Worm (Caenorhabditis elegans) whole organism, midembryonic: Measurements from ENCODE around the gene F19C7.8.

Source experiments
- cog-1 ChIP-seq: sonication (generic microtip); optimal IDR thresholded peaks from 2 replicates; lab custom pipeline; 2016; ENCODE audit warnings: missing genetic modification characterization, missing compliant biosample characterization
- flt-1 ChIP-seq: fragments of 200-800 bp; sonication (Bioruptor generic); IDR thresholded peaks from 2 replicates; pipeline ENCODE4 v1.3.6; 2022; ENCODE audit warnings: missing genetic modification characterization, missing compliant biosample characterization
- klf-2 ChIP-seq: fragments of 200-800 bp; sonication (Bioruptor generic); conservative IDR thresholded peaks from 2 replicates; pipeline ENCODE4 v1.3.6; 2022; ENCODE audit warnings: missing genetic modification reagents, missing genetic modification characterization, missing compliant biosample characterization
- med-1 ChIP-seq: sonication (generic microtip); optimal IDR thresholded peaks from 2 replicates; lab custom pipeline; 2017; ENCODE audit warnings: missing genetic modification characterization, mild to moderate bottlenecking, missing compliant biosample characterization, antibody characterized with exemption, missing genetic modification reagents; ENCODE audit not compliant: insufficient read depth
- ref-1 ChIP-seq: fragments of 200-800 bp; sonication (Bioruptor generic); conservative IDR thresholded peaks from 2 replicates; pipeline ENCODE4 v1.3.6; 2022; ENCODE audit warnings: missing genetic modification reagents, missing genetic modification characterization, missing compliant biosample characterization
- tab-1 ChIP-seq: fragments of 200-800 bp; sonication (Bioruptor generic); IDR thresholded peaks from 2 replicates; pipeline ENCODE4 v1.3.6; 2022; ENCODE audit warnings: missing genetic modification characterization, missing compliant biosample characterization
- ztf-29 ChIP-seq: fragments of 200-800 bp; sonication (Bioruptor generic); IDR thresholded peaks from 2 replicates; pipeline ENCODE4 v1.3.6; 2022; ENCODE audit warnings: missing genetic modification reagents, missing genetic modification characterization, missing compliant biosample characterization

ce11 chrIV:4686291-4686830, 48.5 kb upstream of the F19C7.8 start:
- TF ChIP-seq flt-1 (GFP tag; lab: Robert Waterston, UW) (no peak), ztf-29 (no peak), ref-1 (GFP tag; lab: Robert Waterston, UW) (no peak), med-1 (GFP tag; lab: Kevin White, UChicago) (no peak), cog-1 (tag; lab: Kevin White, UChicago) (no peak), tab-1 (GFP tag; lab: Robert Waterston, UW) (no peak), klf-2 (GFP tag; lab: Robert Waterston, UW) (no peak)
